Worm (Caenorhabditis elegans): Measurements from ENCODE around the gene tsp-6.
A peak's percentile ranks its signal among the peaks of the same experiment; 100 is the strongest.

The tsp-6 gene

DNA sequence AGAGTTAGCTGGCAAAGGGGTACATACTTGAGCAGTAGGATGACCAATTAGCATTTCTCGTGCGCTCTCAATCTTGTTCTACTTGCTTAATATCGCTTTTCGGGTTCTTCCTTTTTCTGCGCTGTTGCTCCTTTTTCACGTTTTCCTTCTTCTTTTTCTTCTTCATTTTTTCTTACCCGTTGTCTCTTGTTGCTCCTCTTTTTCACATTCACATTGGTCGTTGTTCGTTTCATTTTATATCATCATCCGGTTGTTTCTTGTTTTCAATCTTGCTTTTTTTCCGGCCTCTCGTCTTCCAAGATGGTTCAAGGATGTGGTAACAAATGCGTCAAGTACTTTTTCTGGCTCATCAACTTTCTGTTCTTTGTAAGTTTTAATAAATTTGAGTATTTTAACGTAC lies at the start of gene tsp-6:
Gene tsp-6, plus strand, starts transcription at position 301 of the 400 bp plus-strand sequence.
- TF ChIP-seq F13H6.1 (tag; optimal IDR thresholded peaks at IDR 0.05), result no peak
- TF ChIP-seq ceh-19 (GFP tag; optimal IDR thresholded peaks at IDR 0.05), result no peak
- TF ChIP-seq elt-4 (tag; optimal IDR thresholded peaks at IDR 0.05), result no peak
- TF ChIP-seq K02D7.2 (tag; optimal IDR thresholded peaks at IDR 0.05), result no peak
- TF ChIP-seq C08G9.2 (tag; optimal IDR thresholded peaks at IDR 0.05), result no peak
- no peak for TF ChIP-seq ceh-34 (tag; optimal IDR thresholded peaks at IDR 0.05)
- no peak for TF ChIP-seq nhr-232 (tag; optimal IDR thresholded peaks at IDR 0.05)
- TF ChIP-seq sox-2 (GFP tag; IDR thresholded peaks at IDR 0.05), result no peak
- TF ChIP-seq ceh-14 (tag; optimal IDR thresholded peaks at IDR 0.05), result no peak

DNA sequence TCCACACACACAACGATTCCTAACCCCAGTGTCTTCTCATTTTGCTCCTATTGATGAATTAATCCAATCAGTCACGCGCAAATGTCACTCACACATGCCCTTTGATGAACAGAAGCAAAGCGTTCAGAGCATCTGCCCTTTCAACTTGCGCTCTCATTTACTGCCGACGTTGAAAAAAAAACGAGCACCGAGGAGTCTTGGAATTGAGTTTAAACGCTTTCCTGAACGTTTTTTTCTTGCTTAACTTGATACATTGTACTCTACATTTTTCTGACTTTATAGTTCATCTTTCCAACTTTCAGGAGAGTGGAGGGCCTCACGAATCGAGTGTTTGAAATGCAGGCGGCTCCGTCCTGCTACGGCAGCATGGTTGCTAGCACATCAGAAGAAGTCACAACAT lies 48.5 kb upstream of the tsp-6 start, which contains the start of gene cgef-1:
Gene cgef-1, plus strand, starts transcription at position 301 of the 400 bp plus-strand sequence.
- no peak for TF ChIP-seq che-1 (tag; optimal IDR thresholded peaks at IDR 0.05)
- no peak for TF ChIP-seq pag-3 (tag; optimal IDR thresholded peaks at IDR 0.05; ENCODE audit: borderline replicate concordance)
- peak; percentile 39 for TF ChIP-seq unc-42 (tag; optimal IDR thresholded peaks at IDR 0.05)

DNA sequence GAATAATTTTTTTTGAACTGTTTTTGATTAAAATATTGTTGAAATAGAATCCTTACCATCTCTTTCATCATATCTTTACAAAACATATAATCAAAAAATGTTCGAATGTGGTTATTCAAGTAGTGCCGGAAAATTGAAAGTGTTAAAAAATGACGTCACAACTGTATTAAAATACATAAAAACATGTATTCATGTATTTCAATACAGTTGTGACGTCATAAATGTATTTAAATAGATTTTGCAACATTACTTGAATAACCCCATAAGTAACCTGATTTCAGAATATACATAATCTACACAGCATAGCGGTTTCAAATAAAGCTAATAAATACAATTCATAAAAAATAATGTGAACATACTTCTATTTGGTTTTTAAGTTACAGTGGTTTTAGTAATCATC lies 43.3 kb upstream of the tsp-6 start:
- no peak for TF ChIP-seq K02D7.2 (tag; optimal IDR thresholded peaks at IDR 0.05)
- no peak for TF ChIP-seq ceh-24 (tag; optimal IDR thresholded peaks at IDR 0.05)
- TF ChIP-seq pat-9 (tag; optimal IDR thresholded peaks at IDR 0.05), result no peak
- no peak for TF ChIP-seq ceh-22 (tag; optimal IDR thresholded peaks at IDR 0.05)
- no peak for TF ChIP-seq F13H6.1 (tag; optimal IDR thresholded peaks at IDR 0.05)
- TF ChIP-seq che-1 (tag; optimal IDR thresholded peaks at IDR 0.05), result no peak
- no peak for TF ChIP-seq tbx-2 (tag; optimal IDR thresholded peaks at IDR 0.05)
- no peak for TF ChIP-seq pag-3 (tag; optimal IDR thresholded peaks at IDR 0.05; ENCODE audit: borderline replicate concordance)
- no peak for TF ChIP-seq pqm-1 (tag; optimal IDR thresholded peaks at IDR 0.05)
- no peak for TF ChIP-seq T23F11.4 (GFP tag; optimal IDR thresholded peaks at IDR 0.05)
- TF ChIP-seq zip-5 (tag; optimal IDR thresholded peaks at IDR 0.05), result no peak
- no peak for TF ChIP-seq hlh-13 (GFP tag; optimal IDR thresholded peaks at IDR 0.05)
- TF ChIP-seq elt-2 (tag; optimal IDR thresholded peaks at IDR 0.05), result no peak
- no peak for TF ChIP-seq dve-1 (tag; optimal IDR thresholded peaks at IDR 0.05)
- TF ChIP-seq npax-4 (tag; optimal IDR thresholded peaks at IDR 0.05), result no peak
- no peak for TF ChIP-seq ceh-30 (tag; optimal IDR thresholded peaks at IDR 0.05)
- no peak for TF ChIP-seq ama-1 (optimal IDR thresholded peaks at IDR 0.05)
- no peak for TF ChIP-seq ceh-18 (tag; optimal IDR thresholded peaks at IDR 0.05)
- no peak for TF ChIP-seq unc-3 (GFP tag; conservative IDR thresholded peaks at IDR 0.05)
- TF ChIP-seq unc-3 (tag; optimal IDR thresholded peaks at IDR 0.05), result no peak

DNA sequence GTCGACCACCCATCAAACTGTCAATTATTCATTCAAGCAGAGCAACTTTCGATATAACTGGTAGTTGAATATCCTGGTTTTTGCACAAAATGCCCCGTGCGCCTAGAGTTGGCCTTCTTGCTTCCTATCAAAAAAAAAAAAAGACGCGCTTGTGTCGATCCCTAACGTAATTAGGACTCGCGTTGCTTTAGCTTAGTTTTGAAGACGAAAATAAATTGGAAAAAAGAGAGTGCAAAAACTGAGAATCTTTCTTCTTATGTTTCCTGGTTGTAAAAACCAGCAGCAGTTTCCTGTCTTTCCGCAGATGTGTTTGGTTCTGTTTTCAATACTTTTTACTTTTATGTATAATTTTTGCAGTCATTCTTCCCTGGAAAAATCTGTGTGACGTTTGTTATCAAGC lies 42.3 kb upstream of the tsp-6 start:
- TF ChIP-seq unc-42 (tag; optimal IDR thresholded peaks at IDR 0.05) (peak; percentile 37), ceh-31 (tag; optimal IDR thresholded peaks at IDR 0.05) (peak; percentile 4), unc-3 (GFP tag; conservative IDR thresholded peaks at IDR 0.05) (no peak), unc-3 (tag; optimal IDR thresholded peaks at IDR 0.05) (no peak)

DNA sequence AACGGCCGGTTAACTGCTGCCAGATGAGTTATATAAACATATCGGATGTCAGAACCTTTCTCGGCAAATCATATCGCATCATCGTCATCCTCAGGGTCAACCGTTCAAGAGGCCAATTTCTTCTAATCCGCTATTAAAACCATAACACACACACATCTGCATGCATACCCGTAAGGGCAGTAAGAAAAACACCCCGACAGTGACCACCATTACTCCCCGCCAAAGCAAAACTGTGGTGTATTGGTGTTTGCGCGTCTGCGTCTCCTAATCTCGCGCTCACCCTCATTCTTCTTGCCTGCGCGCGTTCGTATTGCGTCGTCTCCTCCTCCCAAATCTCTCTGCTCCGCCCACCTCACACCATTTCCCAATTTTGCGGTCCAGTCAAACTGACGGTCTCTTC lies 26.7 kb upstream of the tsp-6 start:
- no peak for TF ChIP-seq F13H6.1 (tag; optimal IDR thresholded peaks at IDR 0.05)
- no peak for TF ChIP-seq ceh-48 (tag; optimal IDR thresholded peaks at IDR 0.05)
- no peak for TF ChIP-seq pax-1 (tag; optimal IDR thresholded peaks at IDR 0.05)
- TF ChIP-seq ceh-30 (tag; optimal IDR thresholded peaks at IDR 0.05), result no peak
- TF ChIP-seq hlh-6 (tag; optimal IDR thresholded peaks at IDR 0.05), result no peak
- no peak for TF ChIP-seq fkh-10 (GFP tag; optimal IDR thresholded peaks at IDR 0.05)
- no peak for TF ChIP-seq ceh-45 (GFP tag; IDR thresholded peaks at IDR 0.05)
- no peak for TF ChIP-seq npax-4 (tag; optimal IDR thresholded peaks at IDR 0.05)
- TF ChIP-seq nhr-11 (tag; optimal IDR thresholded peaks at IDR 0.05), result no peak
- TF ChIP-seq hlh-8 (tag; optimal IDR thresholded peaks at IDR 0.05), result no peak
- TF ChIP-seq tbx-2 (tag; optimal IDR thresholded peaks at IDR 0.05), result peak; percentile 62
- no peak for TF ChIP-seq nhr-232 (tag; optimal IDR thresholded peaks at IDR 0.05)
- TF ChIP-seq zip-5 (tag; optimal IDR thresholded peaks at IDR 0.05), result no peak
- no peak for TF ChIP-seq C08G9.2 (tag; optimal IDR thresholded peaks at IDR 0.05)
- TF ChIP-seq syd-9 (tag; optimal IDR thresholded peaks at IDR 0.05), result no peak
- no peak for TF ChIP-seq nfya-1 (tag; optimal IDR thresholded peaks at IDR 0.05)
- TF ChIP-seq ets-4 (tag; optimal IDR thresholded peaks at IDR 0.05), result no peak
- TF ChIP-seq madf-2 (tag; optimal IDR thresholded peaks at IDR 0.05), result no peak
- TF ChIP-seq eyg-1 (tag; optimal IDR thresholded peaks at IDR 0.05), result no peak
- no peak for TF ChIP-seq ceh-22 (tag; optimal IDR thresholded peaks at IDR 0.05)
- no peak for TF ChIP-seq pag-3 (tag; optimal IDR thresholded peaks at IDR 0.05; ENCODE audit: borderline replicate concordance)
- TF ChIP-seq sdc-2 (tag; optimal IDR thresholded peaks at IDR 0.05), result peak; percentile 44
- peak; percentile 26 for TF ChIP-seq ceh-2 (tag; optimal IDR thresholded peaks at IDR 0.05)
- no peak for TF ChIP-seq pros-1 (tag; optimal IDR thresholded peaks at IDR 0.05)
- TF ChIP-seq pha-2 (tag; optimal IDR thresholded peaks at IDR 0.05), result no peak
- no peak for TF ChIP-seq mec-3 (tag; optimal IDR thresholded peaks at IDR 0.05; ENCODE audit: borderline replicate concordance)

Data from whole organism, late embryonic.